Fruit fly (Drosophila melanogaster) whole organism, embryonic: ENCODE results near the gene VhaM9.7-b.

Experiments
- B-H1 ChIP-seq: fragments of 200-800 bp; sonication (Bioruptor generic); IDR thresholded peaks from 3 replicates; pipeline ENCODE4 v1.3.6; 2022; ENCODE audit warnings: missing biosample characterization, missing genetic modification characterization
- CG10147 ChIP-seq: fragments of 200-800 bp; sonication (Bioruptor generic); optimal IDR thresholded peaks from 2 replicates; lab custom pipeline; 2019; ENCODE audit warnings: missing biosample characterization, mild to moderate bottlenecking, missing genetic modification characterization, moderate library complexity
- CG11560 ChIP-seq: fragments of 200-800 bp; sonication (Bioruptor generic); IDR thresholded peaks from 3 replicates; pipeline ENCODE4 v1.3.6; 2022; ENCODE audit warnings: missing biosample characterization, missing genetic modification characterization
- CG12299 ChIP-seq: fragments of 200-800 bp; sonication (Bioruptor generic); optimal IDR thresholded peaks from 2 replicates; lab custom pipeline; 2018; ENCODE audit warnings: missing biosample characterization, mild to moderate bottlenecking, missing genetic modification characterization
- CG13296 ChIP-seq: fragments of 200-800 bp; sonication (Bioruptor generic); optimal IDR thresholded peaks from 3 replicates; lab custom pipeline; 2018; ENCODE audit warnings: missing biosample characterization, mild to moderate bottlenecking, missing genetic modification characterization
- CG15073 ChIP-seq: fragments of 200-800 bp; sonication (Bioruptor generic); optimal IDR thresholded peaks from 2 replicates; lab custom pipeline; 2016; ENCODE audit warnings: missing biosample characterization, missing genetic modification characterization
- CG31441 ChIP-seq: fragments of 200-800 bp; sonication (Bioruptor generic); IDR thresholded peaks from 2 replicates; pipeline ENCODE4 v1.3.6; 2022; ENCODE audit warnings: missing biosample characterization, missing genetic modification characterization
- CG3163 ChIP-seq: fragments of 200-800 bp; sonication (Bioruptor generic); optimal IDR thresholded peaks from 3 replicates; lab custom pipeline; 2016; ENCODE audit warnings: missing biosample characterization, missing genetic modification characterization
- CG33557 ChIP-seq: fragments of 200-800 bp; sonication (Bioruptor generic); optimal IDR thresholded peaks from 2 replicates; lab custom pipeline; 2019; ENCODE audit warnings: missing biosample characterization, mild to moderate bottlenecking, missing genetic modification characterization, moderate library complexity
- CG34224 ChIP-seq: fragments of 200-800 bp; sonication (Bioruptor generic); IDR thresholded peaks from 3 replicates; pipeline ENCODE4 v1.3.6; 2022; ENCODE audit warnings: missing biosample characterization, missing genetic modification characterization; ENCODE audit not compliant: partially characterized antibody
- CG3726 ChIP-seq: fragments of 200-800 bp; sonication (Bioruptor generic); IDR thresholded peaks from 3 replicates; pipeline ENCODE4, ENCODE4 v1.3.6; 2022; ENCODE audit warnings: missing biosample characterization, missing genetic modification characterization
- CG3838 ChIP-seq: fragments of 200-800 bp; sonication (Bioruptor generic); optimal IDR thresholded peaks from 3 replicates; lab custom pipeline; 2016; ENCODE audit warnings: missing biosample characterization, missing genetic modification characterization
- CG5245 ChIP-seq: fragments of 200-800 bp; sonication (Bioruptor generic); optimal IDR thresholded peaks from 3 replicates; lab custom pipeline; 2016; ENCODE audit warnings: missing biosample characterization, missing genetic modification characterization
- CG6813 ChIP-seq: fragments of 200-800 bp; sonication (Bioruptor generic); optimal IDR thresholded peaks from 2 replicates; lab custom pipeline; 2017; ENCODE audit warnings: missing biosample characterization, missing genetic modification characterization, mild to moderate bottlenecking, moderate library complexity, missing genetic modification reagents
- CG8944 ChIP-seq: fragments of 200-800 bp; sonication (Bioruptor generic); optimal IDR thresholded peaks from 3 replicates; lab custom pipeline; 2016; ENCODE audit warnings: missing biosample characterization, missing genetic modification characterization
- CHES-1-like ChIP-seq: fragments of 200-800 bp; sonication (Bioruptor generic); optimal IDR thresholded peaks from 2 replicates; lab custom pipeline; 2016; ENCODE audit warnings: missing biosample characterization, missing genetic modification characterization
- D ChIP-seq, 2 experiments: fragments of 200-800 bp in 1 of 2; fragments of >200 bp in 1 of 2; sonication (Bioruptor generic) in 1 of 2; optimal IDR thresholded peaks; 2 replicates in 1 of 2; 3 replicates in 1 of 2; lab custom pipeline; 2017; ENCODE audit warnings: mild to moderate bottlenecking in 1 of 2, missing biosample characterization in 1 of 2, missing genetic modification characterization in 1 of 2, missing genetic modification reagents in 1 of 2
- Dfd ChIP-seq, 2 experiments: fragments of >200 bp; optimal IDR thresholded peaks; 2 replicates each; lab custom pipeline; 2017; ENCODE audit warnings: missing biosample characterization in 2 of 2, missing genetic modification characterization in 2 of 2
- Dip2 ChIP-seq: fragments of 200-800 bp; sonication (Bioruptor generic); IDR thresholded peaks from 2 replicates; pipeline ENCODE4 v1.3.6; 2022; ENCODE audit warnings: missing biosample characterization, missing genetic modification characterization
- HLH4C ChIP-seq: fragments of 200-800 bp; sonication (Bioruptor generic); IDR thresholded peaks from 3 replicates; pipeline ENCODE4 v1.3.6; 2022; ENCODE audit warnings: missing biosample characterization, missing genetic modification characterization; ENCODE audit not compliant: partially characterized antibody
- Lhr ChIP-seq: fragments of 200-800 bp; sonication (Bioruptor generic); optimal IDR thresholded peaks from 3 replicates; lab custom pipeline; 2017; ENCODE audit warnings: mild to moderate bottlenecking, missing biosample characterization, missing genetic modification reagents, missing genetic modification characterization
- Lpt ChIP-seq: fragments of >200 bp; optimal IDR thresholded peaks from 2 replicates; lab custom pipeline; 2018; ENCODE audit warnings: missing biosample characterization, missing genetic modification characterization
- Mad ChIP-seq: fragments of 200-800 bp; sonication (Bioruptor generic); optimal IDR thresholded peaks from 2 replicates; lab custom pipeline; 2016; ENCODE audit warnings: missing biosample characterization, missing genetic modification characterization
- Med ChIP-seq: fragments of 200-800 bp; sonication (Bioruptor generic); peaks from one replicate; lab custom pipeline; 2016; ENCODE audit warnings: missing biosample characterization, missing genetic modification characterization, mild to moderate bottlenecking, inconsistent platforms, moderate library complexity
- NC2β ChIP-seq: fragments of 200-800 bp; sonication (Bioruptor generic); optimal IDR thresholded peaks from 2 replicates; lab custom pipeline; 2016; ENCODE audit warnings: missing biosample characterization, missing genetic modification characterization
- NK7.1 ChIP-seq: fragments of 200-800 bp; sonication (Bioruptor generic); optimal IDR thresholded peaks from 3 replicates; lab custom pipeline; 2016; ENCODE audit warnings: missing biosample characterization, missing genetic modification characterization
- Nf-YA ChIP-seq: fragments of 200-800 bp; sonication (Bioruptor generic); IDR thresholded peaks from 2 replicates; pipeline ENCODE4 v1.3.6; 2022; ENCODE audit warnings: missing biosample characterization, missing genetic modification characterization
- Scr ChIP-seq: fragments of 200-800 bp; sonication (Bioruptor generic); IDR thresholded peaks from 2 replicates; pipeline ENCODE4 v1.3.6; 2022; ENCODE audit warnings: missing biosample characterization, missing genetic modification characterization; ENCODE audit not compliant: partially characterized antibody
- Sry-δ ChIP-seq: fragments of 200-800 bp; sonication (Bioruptor generic); optimal IDR thresholded peaks from 2 replicates; lab custom pipeline; 2016; ENCODE audit warnings: missing biosample characterization, missing genetic modification characterization
- Tbp ChIP-seq: fragments of >200 bp; optimal IDR thresholded peaks from 2 replicates; lab custom pipeline; 2018; ENCODE audit warnings: missing biosample characterization, missing genetic modification characterization
- Xrp1 ChIP-seq: fragments of 200-800 bp; sonication (Bioruptor generic); IDR thresholded peaks from 2 replicates; pipeline ENCODE4 v1.3.6; 2022; ENCODE audit warnings: missing biosample characterization, missing genetic modification characterization
- cad ChIP-seq: fragments of >200 bp; optimal IDR thresholded peaks from 2 replicates; lab custom pipeline; 2017; ENCODE audit warnings: missing biosample characterization, missing genetic modification characterization
- chm ChIP-seq: fragments of 200-800 bp; sonication (Bioruptor generic); IDR thresholded peaks from 2 replicates; pipeline ENCODE4 v1.3.6; 2022; ENCODE audit warnings: missing biosample characterization, missing genetic modification characterization
- chn ChIP-seq: fragments of 200-800 bp; sonication (Bioruptor generic); optimal IDR thresholded peaks from 2 replicates; lab custom pipeline; 2016; ENCODE audit warnings: missing biosample characterization, missing genetic modification characterization
- ci ChIP-seq: fragments of 200-800 bp; sonication (Bioruptor generic); IDR thresholded peaks from 3 replicates; pipeline ENCODE4 v1.3.6; 2022; ENCODE audit warnings: missing biosample characterization, missing genetic modification characterization
- corto ChIP-seq: fragments of 200-800 bp; sonication (Bioruptor generic); optimal IDR thresholded peaks from 2 replicates; lab custom pipeline; 2016; ENCODE audit warnings: missing biosample characterization, mild to moderate bottlenecking, missing genetic modification characterization, moderate library complexity
- dati ChIP-seq: fragments of 200-800 bp; sonication (Bioruptor generic); IDR thresholded peaks from 2 replicates; pipeline ENCODE4 v1.3.6; 2022; ENCODE audit warnings: missing biosample characterization, missing genetic modification characterization
- esg ChIP-seq: fragments of 200-800 bp; sonication (Bioruptor generic); conservative IDR thresholded peaks from 2 replicates; pipeline ENCODE4 v1.3.6; 2022; ENCODE audit warnings: missing biosample characterization, missing genetic modification characterization
- exex ChIP-seq: fragments of 200-800 bp; sonication (Bioruptor generic); optimal IDR thresholded peaks from 4 replicates; lab custom pipeline; 2018; ENCODE audit warnings: missing biosample characterization, mild to moderate bottlenecking, missing genetic modification characterization, moderate library complexity
- gem ChIP-seq: fragments of 200-800 bp; sonication (Bioruptor generic); optimal IDR thresholded peaks from 2 replicates; lab custom pipeline; 2019; ENCODE audit warnings: missing biosample characterization, mild to moderate bottlenecking, missing genetic modification characterization, moderate library complexity
- grn ChIP-seq: fragments of 200-800 bp; sonication (Bioruptor generic); optimal IDR thresholded peaks from 3 replicates; lab custom pipeline; 2017; ENCODE audit warnings: missing biosample characterization, missing genetic modification characterization
- gsb-n ChIP-seq: fragments of 200-800 bp; sonication (Bioruptor generic); optimal IDR thresholded peaks from 3 replicates; lab custom pipeline; 2018; ENCODE audit warnings: missing biosample characterization, mild to moderate bottlenecking, missing genetic modification characterization
- kay ChIP-seq: fragments of 200-800 bp; sonication (Bioruptor generic); optimal IDR thresholded peaks from 2 replicates; lab custom pipeline; 2016; ENCODE audit warnings: missing biosample characterization, missing genetic modification characterization
- lola ChIP-seq, 3 experiments: fragments of >200 bp in 2 of 3; fragments of 200-800 bp in 1 of 3; sonication (Bioruptor generic) in 1 of 3; optimal IDR thresholded peaks; 2 replicates each; lab custom pipeline; 2017 to 2019; ENCODE audit warnings: missing biosample characterization in 3 of 3, missing genetic modification characterization in 3 of 3, mild to moderate bottlenecking in 1 of 3, moderate library complexity in 1 of 3
- nmo ChIP-seq: fragments of 200-800 bp; sonication (Bioruptor generic); optimal IDR thresholded peaks from 2 replicates; lab custom pipeline; 2018; ENCODE audit warnings: missing biosample characterization, mild to moderate bottlenecking, missing genetic modification characterization, moderate library complexity
- ro ChIP-seq: fragments of 200-800 bp; sonication (Bioruptor generic); IDR thresholded peaks from 2 replicates; pipeline ENCODE4 v1.3.6; 2022; ENCODE audit warnings: missing biosample characterization, missing genetic modification characterization
- shn ChIP-seq: fragments of 200-800 bp; sonication (Bioruptor generic); optimal IDR thresholded peaks from 3 replicates; lab custom pipeline; 2016; ENCODE audit warnings: missing biosample characterization, missing genetic modification characterization
- tna ChIP-seq: fragments of 200-800 bp; sonication (Bioruptor generic); IDR thresholded peaks from 2 replicates; pipeline ENCODE4 v1.3.6; 2022; ENCODE audit warnings: missing biosample characterization, missing genetic modification characterization; ENCODE audit not compliant: partially characterized antibody
- tup ChIP-seq: fragments of 200-800 bp; sonication (Bioruptor generic); optimal IDR thresholded peaks from 2 replicates; lab custom pipeline; 2016; ENCODE audit warnings: missing biosample characterization, mild to moderate bottlenecking, missing genetic modification characterization, moderate library complexity
- zf30C ChIP-seq: fragments of 200-800 bp; sonication (Bioruptor generic); optimal IDR thresholded peaks from 3 replicates; lab custom pipeline; 2018; ENCODE audit warnings: missing biosample characterization, mild to moderate bottlenecking, missing genetic modification characterization

Gene VhaM9.7-b

dm6 chr3L:21568848-21569372 lies 29.2 kb downstream of the VhaM9.7-b start, which contains the start of the genes CRIF and SMC5 (continued):
- TF ChIP-seq tna (no peak), lola (GFP tag; optimal IDR thresholded peaks at IDR 0.05; lab: Kevin White, UChicago) (peak in 1 of 3 experiments; percentile 72), esg (GFP tag; lab: Robert Waterston, UW) (peak; percentile 48), Dip2 (no peak), gsb-n (no peak), CG34224 (no peak), NC2β (peak; percentile 35), Lpt (GFP tag; lab: Kevin White, UChicago) (no peak), exex (tag; lab: Kevin White, UChicago) (peak; percentile 47), Tbp (GFP tag; lab: Kevin White, UChicago) (no peak), CG3163 (GFP tag; lab: Kevin White, UChicago) (peak; percentile 34), CG3726 (GFP tag; lab: Robert Waterston, UW) (no peak), dati (GFP tag; lab: Robert Waterston, UW) (no peak), CG13296 (GFP tag; lab: Kevin White, UChicago) (peak; percentile 35), Nf-YA (GFP tag; lab: Robert Waterston, UW) (no peak), CG6813 (GFP tag; lab: Kevin White, UChicago) (no peak), zf30C (no peak), grn (GFP tag; lab: Kevin White, UChicago) (no peak), CHES-1-like (GFP tag; lab: Kevin White, UChicago) (peak; percentile 65), chn (peak; percentile 61), kay (GFP tag; lab: Kevin White, UChicago) (peak; percentile 53), CG8944 (peak; percentile 60), shn (GFP tag; lab: Kevin White, UChicago) (peak; percentile 62), tup (GFP tag; lab: Kevin White, UChicago) (no peak), HLH4C (GFP tag; lab: Robert Waterston, UW) (no peak), Lhr (GFP tag; lab: Kevin White, UChicago) (peak; percentile 24), Scr (GFP tag; lab: Robert Waterston, UW) (peak; percentile 46), CG5245 (no peak), NK7.1 (GFP tag; lab: Kevin White, UChicago) (peak; percentile 52), ro (GFP tag; lab: Robert Waterston, UW) (no peak), B-H1 (GFP tag; lab: Robert Waterston, UW) (peak; percentile 49; the same call in 1 of the 3 replicates), CG33557 (peak; percentile 61), CG31441 (no peak; the same call in 1 of the 2 replicates), CG15073 (GFP tag; lab: Kevin White, UChicago) (no peak), CG11560 (peak; percentile 27; the same call in 1 of the 3 replicates), Dfd (GFP tag; optimal IDR thresholded peaks at IDR 0.05; lab: Kevin White, UChicago) (no peak), CG3838 (GFP tag; lab: Kevin White, UChicago) (no peak), Xrp1 (GFP tag; lab: Robert Waterston, UW) (peak; percentile 48; the same call in 1 of the 2 replicates), Med (GFP tag; lab: Kevin White, UChicago) (peak; percentile 93), cad (GFP tag; lab: Kevin White, UChicago) (no peak), ci (no peak), D (optimal IDR thresholded peaks at IDR 0.05; lab: Kevin White, UChicago) (no peak), D (GFP tag; optimal IDR thresholded peaks at IDR 0.05; lab: Kevin White, UChicago) (peak; percentile 26), nmo (GFP tag; lab: Kevin White, UChicago) (peak; percentile 81), CG10147 (GFP tag; lab: Kevin White, UChicago) (peak; percentile 67), Mad (GFP tag; lab: Kevin White, UChicago) (peak; percentile 56), Sry-δ (GFP tag; lab: Kevin White, UChicago) (peak; percentile 87), chm (GFP tag; lab: Robert Waterston, UW) (peak; percentile 49; the same call in 1 of the 2 replicates), gem (peak; percentile 82), corto (GFP tag; lab: Kevin White, UChicago) (no peak), CG12299 (tag; lab: Kevin White, UChicago) (peak; percentile 57)
